Fruit fly (Drosophila melanogaster) whole organism, adult: Measurements from ENCODE around the gene CG14194.

ENCODE experiments used
- CG11617 ChIP-seq: fragments of 200-800 bp; sonication (Bioruptor generic); optimal IDR thresholded peaks from 2 replicates; lab custom pipeline; 2017; ENCODE audit warnings: mild to moderate bottlenecking, missing biosample characterization, missing genetic modification reagents, missing genetic modification characterization
- CG12768 ChIP-seq: fragments of 200-800 bp; sonication (Bioruptor generic); optimal IDR thresholded peaks from 2 replicates; lab custom pipeline; 2017; ENCODE audit warnings: missing biosample characterization, missing genetic modification characterization, mild to moderate bottlenecking, moderate library complexity, missing genetic modification reagents
- CG14711 ChIP-seq: fragments of 200-800 bp; sonication (Bioruptor generic); optimal IDR thresholded peaks from 2 replicates; lab custom pipeline; 2018; ENCODE audit warnings: missing biosample characterization, mild to moderate bottlenecking, missing genetic modification characterization, moderate library complexity
- CG1620 ChIP-seq: fragments of 200-800 bp; sonication (Bioruptor generic); optimal IDR thresholded peaks from 2 replicates; lab custom pipeline; 2016; ENCODE audit warnings: missing biosample characterization, missing genetic modification characterization
- CG5204 ChIP-seq: fragments of 200-800 bp; sonication (Bioruptor generic); optimal IDR thresholded peaks from 2 replicates; lab custom pipeline; 2016; ENCODE audit warnings: missing biosample characterization, missing genetic modification characterization
- CG7045 ChIP-seq: fragments of 200-800 bp; sonication (Bioruptor generic); optimal IDR thresholded peaks from 2 replicates; lab custom pipeline; 2017; ENCODE audit warnings: missing biosample characterization, mild to moderate bottlenecking, missing genetic modification characterization
- CG7101 ChIP-seq: fragments of 200-800 bp; sonication (Bioruptor generic); optimal IDR thresholded peaks from 2 replicates; lab custom pipeline; 2018; ENCODE audit warnings: missing biosample characterization, mild to moderate bottlenecking, missing genetic modification characterization, moderate library complexity
- Clk ChIP-seq: fragments of 200-800 bp; sonication (Bioruptor generic); optimal IDR thresholded peaks from 2 replicates; lab custom pipeline; 2017; ENCODE audit warnings: missing biosample characterization, missing genetic modification characterization
- Crg-1 ChIP-seq: fragments of 200-800 bp; sonication (Bioruptor generic); optimal IDR thresholded peaks from 2 replicates; lab custom pipeline; 2016; ENCODE audit warnings: missing biosample characterization, missing genetic modification characterization
- Mnt ChIP-seq: fragments of 200-800 bp; sonication (Bioruptor generic); optimal IDR thresholded peaks from 2 replicates; lab custom pipeline; 2016; ENCODE audit warnings: missing biosample characterization, mild to moderate bottlenecking, missing genetic modification characterization
- bab1 ChIP-seq: fragments of 200-800 bp; sonication (Bioruptor generic); optimal IDR thresholded peaks from 3 replicates; lab custom pipeline; 2019; ENCODE audit warnings: missing biosample characterization, mild to moderate bottlenecking, missing genetic modification characterization, moderate library complexity
- cic ChIP-seq: fragments of 200-800 bp; sonication (Bioruptor generic); optimal IDR thresholded peaks from 2 replicates; lab custom pipeline; 2017; ENCODE audit warnings: missing biosample characterization, mild to moderate bottlenecking, missing genetic modification characterization, moderate library complexity
- cnc ChIP-seq, 2 experiments: fragments of >200 bp; optimal IDR thresholded peaks; 2 replicates each; lab custom pipeline; 2017
- kay ChIP-seq: fragments of 200-800 bp; sonication (Bioruptor generic); peaks from one replicate; lab custom pipeline; 2016; ENCODE audit warnings: missing biosample characterization, missing genetic modification characterization, borderline replicate concordance
- ovo ChIP-seq: fragments of 200-800 bp; sonication (Bioruptor generic); optimal IDR thresholded peaks from 2 replicates; lab custom pipeline; 2016; ENCODE audit warnings: missing biosample characterization, missing genetic modification characterization
- pad ChIP-seq: fragments of 200-800 bp; sonication (Bioruptor generic); optimal IDR thresholded peaks from 3 replicates; lab custom pipeline; 2017; ENCODE audit warnings: missing biosample characterization, missing genetic modification characterization, mild to moderate bottlenecking, moderate library complexity, missing genetic modification reagents
- tj ChIP-seq: fragments of 200-800 bp; sonication (Bioruptor generic); optimal IDR thresholded peaks from 3 replicates; lab custom pipeline; 2017; ENCODE audit warnings: missing biosample characterization, mild to moderate bottlenecking, missing genetic modification characterization, moderate library complexity
- toe ChIP-seq: fragments of 200-800 bp; sonication (Bioruptor generic); optimal IDR thresholded peaks from 2 replicates; lab custom pipeline; 2016; ENCODE audit warnings: missing biosample characterization, missing genetic modification characterization

CG14194 gene

DNA sequence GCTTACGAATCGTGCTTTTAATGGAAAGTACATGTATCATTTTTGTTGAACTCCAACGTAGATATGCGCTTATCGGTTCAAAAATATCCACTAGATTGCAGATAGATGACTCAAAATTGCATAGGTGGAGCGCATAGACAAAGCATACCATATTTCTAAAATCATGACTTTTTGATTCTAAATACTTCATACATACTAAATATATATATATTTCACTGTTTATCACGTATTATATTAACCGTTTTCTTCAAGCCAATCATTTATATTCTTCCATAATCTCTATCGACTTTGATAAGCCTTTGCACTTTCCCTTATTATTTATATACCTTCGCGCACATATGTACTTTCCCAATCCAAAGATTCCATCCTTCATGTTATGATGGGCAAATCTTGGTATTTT lies 18.6 kb downstream of the CG14194 start, which contains the start of gene CG14195:
TSS of gene CG14195 (minus strand) at position 101 of the 400 bp plus-strand sequence.
- TF ChIP-seq bab1 (no peak), CG11617 (GFP tag; lab: Kevin White, UChicago) (no peak)

DNA sequence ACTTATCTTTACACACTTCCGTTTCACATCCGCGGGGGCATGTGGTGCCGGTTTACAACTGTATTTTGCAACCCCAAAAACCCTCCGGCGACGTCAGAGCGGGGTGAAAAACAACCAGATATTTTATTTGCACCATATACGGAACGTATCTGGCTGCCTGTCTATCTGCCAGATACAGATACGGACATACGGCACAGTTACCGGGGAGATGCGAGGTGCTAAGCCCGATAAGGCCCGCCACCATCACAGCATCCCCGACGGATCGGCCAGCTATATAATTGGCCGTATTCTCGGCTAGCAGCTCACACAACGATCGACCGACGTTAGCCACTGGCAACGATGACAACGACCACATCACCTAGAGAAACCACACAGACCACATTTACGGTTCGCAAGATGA lies 19.6 kb downstream of the CG14194 start, which contains the start of gene Mur18B:
TSS of gene Mur18B (plus strand) at position 301 of the 400 bp plus-strand sequence.
- no peak for TF ChIP-seq CG5204 (GFP tag; lab: Kevin White, UChicago)

DNA sequence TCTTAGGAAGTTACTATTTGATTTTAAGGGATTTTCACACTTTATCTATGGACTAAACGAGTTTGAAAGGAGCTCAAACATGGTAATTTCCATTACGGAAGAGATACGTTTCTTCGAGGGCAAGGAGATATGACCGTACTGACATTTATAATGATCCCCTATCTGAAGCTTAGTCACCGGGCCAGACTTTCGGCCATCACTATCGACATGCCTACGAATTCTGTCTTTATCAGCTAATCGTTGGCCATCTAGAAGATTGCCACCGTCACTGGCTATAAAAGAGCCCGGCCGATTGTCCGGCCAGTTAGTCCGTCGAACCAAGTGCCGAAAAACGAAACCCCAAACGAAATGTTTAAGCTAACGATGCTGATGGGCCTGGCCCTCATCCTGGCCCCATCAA lies 21.9 kb downstream of the CG14194 start, which contains the start of gene Muc18B:
TSS of gene Muc18B (plus strand) at position 301 of the 400 bp plus-strand sequence.
- no peak for TF ChIP-seq Crg-1 (GFP tag; lab: Kevin White, UChicago)
- no peak for TF ChIP-seq cic (GFP tag; lab: Kevin White, UChicago)
- TF ChIP-seq bab1, result no peak
- TF ChIP-seq CG7101 (tag; lab: Kevin White, UChicago), result no peak
- no peak for TF ChIP-seq CG7045 (GFP tag; lab: Kevin White, UChicago)
- TF ChIP-seq toe (GFP tag; lab: Kevin White, UChicago), result no peak
- no peak for TF ChIP-seq tj (GFP tag; lab: Kevin White, UChicago)

DNA sequence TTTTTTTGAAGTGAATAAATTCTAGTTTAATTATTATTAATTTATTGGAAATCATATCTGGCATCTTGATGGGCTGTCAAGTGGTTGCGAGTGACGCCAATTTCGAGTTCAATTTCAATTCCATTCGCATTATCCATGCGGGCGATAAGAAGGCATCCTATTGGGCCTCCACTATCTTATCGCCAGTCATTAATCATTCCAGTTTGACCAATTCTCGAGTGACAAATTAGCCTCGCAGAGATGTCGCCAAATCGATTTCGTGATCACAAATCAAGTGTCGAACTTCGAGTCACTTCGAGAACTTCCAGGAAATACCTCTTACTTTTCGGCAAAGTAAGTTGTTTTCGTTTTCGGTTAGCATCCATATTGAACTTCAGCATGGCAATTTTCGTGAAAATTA lies 23.3 kb downstream of the CG14194 start:
- TF ChIP-seq toe (GFP tag; lab: Kevin White, UChicago) (no peak), cnc (optimal IDR thresholded peaks at IDR 0.05; lab: Kevin White, UChicago) (no peak), ovo (GFP tag; lab: Kevin White, UChicago) (no peak), CG1620 (GFP tag; lab: Kevin White, UChicago) (no peak)

DNA sequence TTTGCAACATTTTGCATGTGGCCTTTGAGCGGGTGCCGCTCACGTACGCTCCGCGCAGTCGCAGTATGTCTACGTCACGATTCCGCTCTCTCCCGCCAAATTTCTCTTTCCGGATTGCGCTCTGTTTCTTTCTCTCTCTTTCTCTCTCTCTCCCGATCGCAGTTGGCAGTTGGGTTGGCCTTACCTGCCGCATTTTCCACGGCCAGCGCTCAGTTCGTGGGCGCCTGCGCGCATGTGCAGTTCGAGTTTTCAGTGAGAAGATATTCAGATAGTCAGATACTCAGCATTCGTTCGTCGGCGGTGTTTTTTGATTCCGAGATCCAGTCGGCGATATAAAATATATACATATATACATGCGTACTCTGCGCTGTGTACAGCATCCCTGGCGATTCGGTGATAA lies 27.1 kb downstream of the CG14194 start, which contains the start of gene CG7884:
TSS of gene CG7884 (plus strand) at position 208 of the 400 bp plus-strand sequence.
- TF ChIP-seq Crg-1 (GFP tag; lab: Kevin White, UChicago) (no peak), cnc (optimal IDR thresholded peaks at IDR 0.05; lab: Kevin White, UChicago) (no peak), bab1 (no peak), CG1620 (GFP tag; lab: Kevin White, UChicago) (no peak), CG7101 (tag; lab: Kevin White, UChicago) (no peak)

DNA sequence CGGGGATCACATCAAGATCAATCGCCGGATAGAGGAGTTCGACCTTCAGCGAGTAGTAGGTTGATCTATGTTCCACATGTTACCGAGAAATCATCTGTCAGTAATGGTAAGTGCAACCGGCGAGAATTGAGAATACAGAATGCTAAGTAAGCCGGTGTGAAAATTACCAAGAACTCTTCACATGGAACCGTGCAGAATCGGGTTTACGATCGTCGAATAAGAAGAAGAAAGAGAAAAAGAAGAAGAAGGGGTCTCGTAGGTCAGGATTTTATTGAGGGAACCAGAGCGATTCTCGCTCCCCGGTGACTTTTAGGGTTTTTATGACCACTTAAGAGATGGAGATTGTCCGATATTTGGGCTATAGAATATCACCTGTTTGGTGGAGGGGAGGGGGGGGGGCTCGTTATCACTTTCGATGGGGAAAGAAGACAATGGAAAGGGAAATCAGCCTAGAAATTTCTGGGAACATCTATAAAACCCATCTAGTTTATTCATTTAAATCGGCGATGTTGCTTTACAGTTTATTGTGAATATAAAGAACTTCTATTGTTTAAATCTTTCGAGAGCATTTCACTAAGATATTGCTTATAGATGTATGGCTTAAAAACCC lies 27.7 kb downstream of the CG14194 start:
- TF ChIP-seq cic (GFP tag; lab: Kevin White, UChicago), result no peak

DNA sequence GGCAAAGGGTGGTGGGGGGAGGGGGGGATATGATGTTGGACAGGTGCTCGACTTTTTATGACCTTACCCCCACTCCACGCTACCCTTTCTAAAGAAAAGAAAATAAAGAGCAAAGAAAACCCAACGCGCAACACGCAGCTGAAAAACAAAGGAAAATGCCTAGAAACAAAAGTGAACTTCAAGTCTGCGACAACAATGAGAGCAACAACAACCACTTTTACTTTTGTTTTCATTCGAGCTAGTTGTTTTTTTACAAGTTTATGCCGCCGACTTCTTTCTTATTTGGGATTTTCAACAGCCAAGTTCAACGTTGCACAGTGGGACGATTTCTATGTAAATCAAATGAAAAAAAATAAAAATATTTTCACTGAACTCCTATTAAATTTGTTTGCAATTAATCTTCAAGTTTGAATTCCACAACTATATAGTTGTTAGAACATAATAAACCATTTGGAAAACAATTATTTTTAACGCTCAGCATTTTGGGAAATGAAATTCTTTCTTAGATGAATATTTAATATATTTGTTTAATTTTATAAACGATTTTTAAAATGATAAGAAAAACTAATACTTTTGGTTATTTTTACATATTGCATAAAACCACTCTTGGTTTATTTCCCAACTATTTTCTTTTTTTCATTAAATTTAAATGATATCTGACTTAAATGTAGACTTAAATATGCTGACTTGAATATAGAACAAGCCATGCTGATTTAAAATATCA lies 31.4 kb downstream of the CG14194 start:
- no peak for TF ChIP-seq CG7101 (tag; lab: Kevin White, UChicago)
- no peak for TF ChIP-seq CG5204 (GFP tag; lab: Kevin White, UChicago)
- no peak for TF ChIP-seq Mnt (GFP tag; lab: Kevin White, UChicago)
- TF ChIP-seq ovo (GFP tag; lab: Kevin White, UChicago), result no peak
- no peak for TF ChIP-seq CG7045 (GFP tag; lab: Kevin White, UChicago)
- TF ChIP-seq CG14711 (tag; lab: Kevin White, UChicago), result no peak

DNA sequence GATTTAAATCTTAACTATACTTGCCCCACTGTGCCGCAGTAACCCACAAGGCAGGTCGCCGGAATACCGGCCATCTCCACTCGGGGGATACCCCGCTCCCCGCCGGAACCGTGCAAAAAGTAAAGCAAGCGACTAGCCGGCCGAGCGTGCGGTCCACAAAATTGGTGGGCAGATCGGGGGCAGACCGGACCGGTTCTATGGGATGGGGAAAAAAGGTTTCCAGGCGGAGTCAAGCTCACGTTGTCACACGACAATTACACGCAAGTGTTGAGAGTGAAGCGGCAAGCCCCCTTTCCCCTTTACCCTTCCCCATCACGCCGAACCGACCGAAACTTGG lies 31.9 kb downstream of the CG14194 start:
- TF ChIP-seq Clk (GFP tag; lab: Kevin White, UChicago) (no peak), CG1620 (GFP tag; lab: Kevin White, UChicago) (no peak), CG12768 (no peak), cnc (optimal IDR thresholded peaks at IDR 0.05; lab: Kevin White, UChicago) (no peak), tj (GFP tag; lab: Kevin White, UChicago) (no peak), CG14711 (tag; lab: Kevin White, UChicago) (no peak), Mnt (GFP tag; lab: Kevin White, UChicago) (no peak), Crg-1 (GFP tag; lab: Kevin White, UChicago) (no peak), cic (GFP tag; lab: Kevin White, UChicago) (no peak), pad (GFP tag; lab: Kevin White, UChicago) (no peak), kay (GFP tag; lab: Kevin White, UChicago) (no peak), CG11617 (GFP tag; lab: Kevin White, UChicago) (no peak), ovo (GFP tag; lab: Kevin White, UChicago) (no peak), toe (GFP tag; lab: Kevin White, UChicago) (no peak)
